Fruit fly (Drosophila melanogaster): ENCODE data around the gene Kul.

Kul gene

DNA sequence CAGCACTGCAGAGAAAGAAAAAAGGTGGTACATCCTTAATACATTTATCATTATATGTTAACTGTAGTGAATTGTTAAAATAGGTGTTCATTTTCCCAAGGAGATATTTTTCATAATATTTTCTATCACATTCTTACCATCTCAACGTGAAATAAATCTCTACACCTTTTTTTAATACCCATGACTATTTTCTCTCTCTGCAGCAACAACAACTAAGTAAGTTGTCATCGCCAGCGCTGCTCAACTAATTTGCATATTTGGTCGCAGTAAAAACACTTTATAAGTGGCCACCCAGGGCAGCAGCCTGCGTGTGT is 35.1 kb upstream of the Kul start (continued):
- peak; percentile 47 for TF ChIP-seq CG14710 (tag; optimal IDR thresholded peaks at IDR 0.05)
- peak; percentile 39 for TF ChIP-seq Asciz (GFP tag; optimal IDR thresholded peaks at IDR 0.05)
- no peak for TF ChIP-seq rib (GFP tag; IDR thresholded peaks at IDR 0.05)
- TF ChIP-seq onecut (GFP tag; IDR thresholded peaks at IDR 0.05) = no peak
- TF ChIP-seq Dll (GFP tag; IDR thresholded peaks at IDR 0.05; ENCODE audit: partially characterized antibody) = no peak
- TF ChIP-seq Mes4 (GFP tag; optimal IDR thresholded peaks at IDR 0.05) = no peak
- TF ChIP-seq Bteb2 (GFP tag; optimal IDR thresholded peaks at IDR 0.05) = no peak
- no peak for TF ChIP-seq ftz-f1 (GFP tag; optimal IDR thresholded peaks at IDR 0.05)
- TF ChIP-seq Hand (GFP tag; optimal IDR thresholded peaks at IDR 0.05) = no peak
- TF ChIP-seq Hr51 (GFP tag; optimal IDR thresholded peaks at IDR 0.05) = peak in 1 of 2 experiments; percentile 55
- TF ChIP-seq CG11093 (GFP tag; IDR thresholded peaks at IDR 0.05) = no peak
- TF ChIP-seq gfzf (GFP tag; optimal IDR thresholded peaks at IDR 0.05) = no peak
- TF ChIP-seq lbe (GFP tag; optimal IDR thresholded peaks at IDR 0.05) = no peak
- TF ChIP-seq gcm (GFP tag; optimal IDR thresholded peaks at IDR 0.05) = no peak
- no peak for TF ChIP-seq slou (GFP tag; optimal IDR thresholded peaks at IDR 0.05)
- TF ChIP-seq kay (GFP tag; optimal IDR thresholded peaks at IDR 0.05) = no peak
- no peak for TF ChIP-seq bbx (GFP tag; IDR thresholded peaks at IDR 0.05; ENCODE audit: partially characterized antibody)
- no peak for TF ChIP-seq CG17612 (GFP tag; IDR thresholded peaks at IDR 0.05)
- peak; percentile 61 for TF ChIP-seq CG12391 (tag; optimal IDR thresholded peaks at IDR 0.05)
- peak; percentile 26 for TF ChIP-seq CG13624 (GFP tag; optimal IDR thresholded peaks at IDR 0.05)
- no peak for TF ChIP-seq Stat92E (GFP tag; optimal IDR thresholded peaks at IDR 0.05)
- peak; percentile 0 for TF ChIP-seq CG2120 (GFP tag; optimal IDR thresholded peaks at IDR 0.05)
- TF ChIP-seq pfk (GFP tag; optimal IDR thresholded peaks at IDR 0.05) = no peak
- no peak for TF ChIP-seq crp (GFP tag; optimal IDR thresholded peaks at IDR 0.05)
- no peak for TF ChIP-seq corto (GFP tag; optimal IDR thresholded peaks at IDR 0.05)
- TF ChIP-seq HHEX (GFP tag; optimal IDR thresholded peaks at IDR 0.05) = no peak
- TF ChIP-seq CG5245 (GFP tag; optimal IDR thresholded peaks at IDR 0.05) = peak; percentile 62
- peak; percentile 0 for TF ChIP-seq Chrac-16 (GFP tag; optimal IDR thresholded peaks at IDR 0.05)
- TF ChIP-seq eve (GFP tag; optimal IDR thresholded peaks at IDR 0.05) = no peak
- TF ChIP-seq Scr (GFP tag; IDR thresholded peaks at IDR 0.05; ENCODE audit: partially characterized antibody) = no peak
- no peak for TF ChIP-seq pum (GFP tag; optimal IDR thresholded peaks at IDR 0.05)
- no peak for TF ChIP-seq NFAT (GFP tag; IDR thresholded peaks at IDR 0.05)
- no peak for TF ChIP-seq CG6175 (GFP tag; IDR thresholded peaks at IDR 0.05)
- TF ChIP-seq CG4820 (GFP tag; optimal IDR thresholded peaks at IDR 0.05) = peak; percentile 24
- no peak for TF ChIP-seq CG9932 (GFP tag; IDR thresholded peaks at IDR 0.05)
- peak; percentile 14 for TF ChIP-seq Dek (tag; optimal IDR thresholded peaks at IDR 0.05)
- peak; percentile 12 for TF ChIP-seq CG33557 (GFP tag; optimal IDR thresholded peaks at IDR 0.05)
- TF ChIP-seq sc (optimal IDR thresholded peaks at IDR 0.05) = no peak
- TF ChIP-seq sc (GFP tag; optimal IDR thresholded peaks at IDR 0.05) = no peak
- TF ChIP-seq CG11723 (GFP tag; optimal IDR thresholded peaks at IDR 0.05) = peak; percentile 0
- no peak for TF ChIP-seq pita (GFP tag; optimal IDR thresholded peaks at IDR 0.05)
- TF ChIP-seq NC2β (GFP tag; optimal IDR thresholded peaks at IDR 0.05) = peak; percentile 6
- no peak for TF ChIP-seq CG1233 (GFP tag; optimal IDR thresholded peaks at IDR 0.05)
- peak; percentile 34 for TF ChIP-seq Hr3 (GFP tag; optimal IDR thresholded peaks at IDR 0.05)
- no peak for TF ChIP-seq YL-1 (GFP tag; optimal IDR thresholded peaks at IDR 0.05)
- TF ChIP-seq CG11696 (GFP tag; IDR thresholded peaks at IDR 0.05) = no peak
- TF ChIP-seq amos (GFP tag; IDR thresholded peaks at IDR 0.05; ENCODE audit: partially characterized antibody) = no peak
- no peak for TF ChIP-seq Opbp (GFP tag; IDR thresholded peaks at IDR 0.05; ENCODE audit: partially characterized antibody)
- TF ChIP-seq HmgZ (tag; optimal IDR thresholded peaks at IDR 0.05) = no peak
- TF ChIP-seq Abd-B (GFP tag; optimal IDR thresholded peaks at IDR 0.05) = peak; percentile 51
- TF ChIP-seq sens-2 (GFP tag; IDR thresholded peaks at IDR 0.05) = no peak

All from whole organism, embryonic.